Fruit fly (Drosophila melanogaster): ENCODE data around the gene mIF2.
A peak's percentile ranks its signal among the peaks of the same experiment; 100 is the strongest.

Gene mIF2

dm6 chr3R:28562654-28563198, 18.1 kb upstream of the mIF2 start:
- TF ChIP-seq slou (GFP tag; optimal IDR thresholded peaks at IDR 0.05) (no peak), ranshi (GFP tag; IDR thresholded peaks at IDR 0.05) (no peak), CG7786 (GFP tag; optimal IDR thresholded peaks at IDR 0.05) (no peak), D19B (GFP tag; optimal IDR thresholded peaks at IDR 0.05) (peak; percentile 63), YL-1 (GFP tag; optimal IDR thresholded peaks at IDR 0.05) (no peak), CG6689 (GFP tag; IDR thresholded peaks at IDR 0.05) (no peak), Bdp1 (GFP tag; optimal IDR thresholded peaks at IDR 0.05) (no peak), CG14014 (GFP tag; IDR thresholded peaks at IDR 0.05) (no peak), ci (GFP tag; IDR thresholded peaks at IDR 0.05) (0 out of 3 replicates have a peak, but pooled peaks have one; percentile 23), Ptx1 (GFP tag; IDR thresholded peaks at IDR 0.05) (no peak), CG15696 (tag; optimal IDR thresholded peaks at IDR 0.05) (peak; percentile 30), CG9797 (GFP tag; optimal IDR thresholded peaks at IDR 0.05) (no peak), Atf3 (GFP tag; optimal IDR thresholded peaks at IDR 0.05) (no peak), D19A (tag; optimal IDR thresholded peaks at IDR 0.05) (peak; percentile 73), CG4404 (GFP tag; IDR thresholded peaks at IDR 0.05) (no peak), Med (GFP tag) (peak; percentile 55), CG11504 (tag; optimal IDR thresholded peaks at IDR 0.05) (peak; percentile 6), Oli (tag; optimal IDR thresholded peaks at IDR 0.05) (peak; percentile 1), pan (optimal IDR thresholded peaks at IDR 0.05) (no peak), pan (GFP tag; optimal IDR thresholded peaks at IDR 0.05 in 1 of 2, IDR thresholded peaks at IDR 0.05 in 1 of 2) (peak in 1 of 2 experiments; percentile 6), CG7963 (GFP tag; IDR thresholded peaks at IDR 0.05; ENCODE audit: partially characterized antibody) (peak; percentile 31; the same call in 1 of the 3 replicates), fd96Cb (tag; optimal IDR thresholded peaks at IDR 0.05) (peak; percentile 23), bsh (GFP tag; optimal IDR thresholded peaks at IDR 0.05) (peak in 1 of 2 experiments; percentile 39), nmo (GFP tag; optimal IDR thresholded peaks at IDR 0.05) (peak; percentile 18), az2 (GFP tag; optimal IDR thresholded peaks at IDR 0.05) (no peak), Drgx (GFP tag; IDR thresholded peaks at IDR 0.05) (no peak), Ets65A (GFP tag) (peak; percentile 74), Asciz (GFP tag; optimal IDR thresholded peaks at IDR 0.05) (no peak), CG2712 (tag; optimal IDR thresholded peaks at IDR 0.05) (peak; percentile 37), CG32767 (GFP tag; IDR thresholded peaks at IDR 0.05) (no peak), CG11560 (tag; IDR thresholded peaks at IDR 0.05) (no peak), gem (tag; optimal IDR thresholded peaks at IDR 0.05) (peak; percentile 46), CG17568 (GFP tag; optimal IDR thresholded peaks at IDR 0.05) (no peak), vnd (GFP tag; IDR thresholded peaks at IDR 0.05; ENCODE audit: partially characterized antibody) (0 out of 3 replicates have a peak, but pooled peaks have one; percentile 11), CG17802 (tag; optimal IDR thresholded peaks at IDR 0.05) (no peak), CG10959 (GFP tag; IDR thresholded peaks at IDR 0.05) (0 out of 2 replicates have a peak, but pooled peaks have one; percentile 20), CG30431 (GFP tag; optimal IDR thresholded peaks at IDR 0.05) (peak; percentile 25), zfh1 (GFP tag; IDR thresholded peaks at IDR 0.05) (0 out of 3 replicates have a peak, but pooled peaks have one; percentile 25), Fer2 (tag; optimal IDR thresholded peaks at IDR 0.05) (no peak), CG16863 (GFP tag; optimal IDR thresholded peaks at IDR 0.05) (no peak), HLH4C (GFP tag; IDR thresholded peaks at IDR 0.05; ENCODE audit: partially characterized antibody) (peak; percentile 52; the same call in 1 of the 3 replicates), CG1603 (tag; optimal IDR thresholded peaks at IDR 0.05) (peak; percentile 15), eyg (GFP tag; optimal IDR thresholded peaks at IDR 0.05) (no peak), dmrt99B (tag; optimal IDR thresholded peaks at IDR 0.05) (peak; percentile 39), Neu2 (GFP tag; optimal IDR thresholded peaks at IDR 0.05; ENCODE audit: borderline replicate concordance) (no peak), CG31441 (GFP tag; IDR thresholded peaks at IDR 0.05) (0 out of 2 replicates have a peak, but pooled peaks have one; percentile 10), Side (GFP tag; optimal IDR thresholded peaks at IDR 0.05) (no peak), ap (GFP tag; IDR thresholded peaks at IDR 0.05) (0 out of 2 replicates have a peak, but pooled peaks have one; percentile 6), CG10654 (GFP tag; optimal IDR thresholded peaks at IDR 0.05) (no peak), HmgZ (tag; optimal IDR thresholded peaks at IDR 0.05) (no peak)

Data from whole organism, embryonic.